Fruit fly (Drosophila melanogaster): Measurements from ENCODE around the gene Cht11.

dm6 chrX:6865039-6865438 is 15.7 kb upstream of the Cht11 start:
- TF ChIP-seq CG2199 (GFP tag; IDR thresholded peaks at IDR 0.05) (no peak), CG8281 (tag; optimal IDR thresholded peaks at IDR 0.05) (no peak), Spps (tag; optimal IDR thresholded peaks at IDR 0.05) (no peak), kay (GFP tag; optimal IDR thresholded peaks at IDR 0.05) (no peak), CG7745 (tag; optimal IDR thresholded peaks at IDR 0.05) (no peak), sqz (GFP tag; optimal IDR thresholded peaks at IDR 0.05) (no peak), zfh2 (GFP tag; optimal IDR thresholded peaks at IDR 0.05) (no peak), CG8765 (GFP tag; IDR thresholded peaks at IDR 0.05) (no peak), GATAe (GFP tag; conservative IDR thresholded peaks at IDR 0.05) (no peak), CG12219 (GFP tag; optimal IDR thresholded peaks at IDR 0.05) (no peak), ind (GFP tag; optimal IDR thresholded peaks at IDR 0.05) (no peak), HmgZ (tag; optimal IDR thresholded peaks at IDR 0.05) (no peak), CG3163 (GFP tag; optimal IDR thresholded peaks at IDR 0.05) (no peak)
